Worm (Caenorhabditis elegans) whole organism, L4/young adult: ENCODE results near the gene K06H7.2.

ENCODE experiments used
- W03F9.2 ChIP-seq: fragments of 150-350 bp; optimal IDR thresholded peaks from 2 replicates; lab custom pipeline; 2014; ENCODE audit warnings: missing biosample characterization, missing genetic modification characterization
- dao-5 ChIP-seq: sonication (generic microtip); optimal IDR thresholded peaks from 2 replicates; lab custom pipeline; 2016; ENCODE audit warnings: missing genotype, missing genetic modification characterization, moderate library complexity, missing compliant biosample characterization
- him-1 ChIP-seq: sonication (generic microtip); optimal IDR thresholded peaks from 2 replicates; lab custom pipeline; 2016; ENCODE audit warnings: missing genotype, missing genetic modification reagents, missing genetic modification characterization, missing compliant biosample characterization

ce11 chrIII:8044187-8044586 is 49.2 kb upstream of the K06H7.2 start, which contains the start of gene K12H4.5:
- TF ChIP-seq him-1 (tag; lab: Kevin White, UChicago) (no peak), W03F9.2 (no peak), dao-5 (tag; lab: Kevin White, UChicago) (no peak)
